Fruit fly (Drosophila melanogaster): ENCODE measurements around the gene Cpr35B.

The Cpr35B gene

DNA sequence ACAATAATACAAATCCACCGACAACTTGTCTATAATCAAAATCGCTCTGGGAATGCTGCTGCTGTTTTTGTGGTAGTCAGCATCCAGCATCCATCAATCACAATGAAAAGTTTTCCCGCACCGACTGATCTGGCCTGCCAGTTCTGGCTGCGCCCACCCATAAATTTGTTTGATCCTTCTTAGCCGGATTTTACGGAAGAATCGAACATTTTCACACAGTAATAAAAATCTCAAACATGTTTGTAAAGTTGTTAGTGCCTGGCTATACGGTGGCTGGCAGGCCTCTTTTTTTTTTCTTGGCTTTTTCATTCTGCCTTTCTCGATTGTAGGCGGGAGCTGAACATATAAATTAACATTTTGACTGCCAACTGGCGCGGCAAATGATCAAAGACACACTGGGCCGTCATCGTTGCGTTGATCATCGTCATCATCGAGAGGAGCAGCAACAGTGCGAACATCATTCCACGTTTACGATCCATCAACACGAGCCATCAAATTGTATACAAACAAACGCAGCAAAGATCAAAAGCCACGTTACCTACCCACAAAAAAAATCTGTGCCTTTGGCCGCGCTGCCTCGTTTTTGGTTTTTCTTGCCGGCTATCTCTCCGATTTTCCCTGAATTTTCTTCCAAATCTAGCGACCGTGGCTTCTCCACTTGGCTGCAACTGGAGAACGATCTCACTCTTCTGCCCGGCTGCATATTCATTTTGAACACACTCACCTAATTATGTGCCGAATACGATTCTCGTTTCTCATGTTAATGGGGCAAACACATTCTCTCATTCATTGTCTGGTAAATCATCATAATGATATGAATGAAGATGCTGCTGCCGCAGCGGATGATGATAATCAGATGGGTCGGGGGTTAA lies 28.2 kb upstream of the Cpr35B start (continued):
- TF ChIP-seq CG4617 (GFP tag; optimal IDR thresholded peaks at IDR 0.05; ENCODE audit: borderline replicate concordance) (no peak), pnt (GFP tag; optimal IDR thresholded peaks at IDR 0.05) (no peak), Sox102F (GFP tag; optimal IDR thresholded peaks at IDR 0.05) (no peak), ken (GFP tag; IDR thresholded peaks at IDR 0.05) (no peak), aop (GFP tag; IDR thresholded peaks at IDR 0.05) (no peak), Trl (optimal IDR thresholded peaks at IDR 0.05) (no peak), Trl (GFP tag; optimal IDR thresholded peaks at IDR 0.05) (no peak), Ada2b (GFP tag; IDR thresholded peaks at IDR 0.05) (no peak), CG11723 (GFP tag; optimal IDR thresholded peaks at IDR 0.05) (no peak), sqz (GFP tag; optimal IDR thresholded peaks at IDR 0.05) (peak; percentile 76), pan (optimal IDR thresholded peaks at IDR 0.05) (no peak), pan (GFP tag; optimal IDR thresholded peaks at IDR 0.05 in 1 of 2, IDR thresholded peaks at IDR 0.05 in 1 of 2) (peak in 1 of 2 experiments; percentile 49), CG7556 (GFP tag; optimal IDR thresholded peaks at IDR 0.05) (no peak), row (GFP tag; IDR thresholded peaks at IDR 0.05) (no peak), Dll (GFP tag; IDR thresholded peaks at IDR 0.05; ENCODE audit: partially characterized antibody) (no peak), cad (GFP tag; optimal IDR thresholded peaks at IDR 0.05) (peak; percentile 65), ERR (GFP tag; optimal IDR thresholded peaks at IDR 0.05) (no peak), NC2β (GFP tag; optimal IDR thresholded peaks at IDR 0.05) (no peak), CG7357 (GFP tag; IDR thresholded peaks at IDR 0.05) (no peak), Antp (GFP tag; optimal IDR thresholded peaks at IDR 0.05) (no peak), amos (GFP tag; IDR thresholded peaks at IDR 0.05; ENCODE audit: partially characterized antibody) (no peak), Opbp (GFP tag; IDR thresholded peaks at IDR 0.05; ENCODE audit: partially characterized antibody) (no peak), Mrtf (GFP tag; IDR thresholded peaks at IDR 0.05) (no peak), Jarid2 (GFP tag; optimal IDR thresholded peaks at IDR 0.05) (peak; percentile 24), CG9215 (GFP tag; IDR thresholded peaks at IDR 0.05) (no peak), esg (GFP tag; conservative IDR thresholded peaks at IDR 0.05) (no peak), shn (GFP tag; optimal IDR thresholded peaks at IDR 0.05) (no peak), tx (GFP tag; optimal IDR thresholded peaks at IDR 0.05) (no peak), nerfin-2 (GFP tag; IDR thresholded peaks at IDR 0.05; ENCODE audit: partially characterized antibody) (no peak), CG16815 (GFP tag; optimal IDR thresholded peaks at IDR 0.05) (no peak), chinmo (GFP tag; IDR thresholded peaks at IDR 0.05; ENCODE audit: partially characterized antibody) (no peak), PHDP (tag; optimal IDR thresholded peaks at IDR 0.05) (no peak), D (optimal IDR thresholded peaks at IDR 0.05) (no peak), D (GFP tag; optimal IDR thresholded peaks at IDR 0.05) (no peak), CG2199 (GFP tag; IDR thresholded peaks at IDR 0.05) (peak; percentile 95), NC2α (GFP tag; optimal IDR thresholded peaks at IDR 0.05) (no peak), CG13894 (tag; optimal IDR thresholded peaks at IDR 0.05) (no peak), CG10147 (GFP tag; optimal IDR thresholded peaks at IDR 0.05) (no peak), Oli (tag; optimal IDR thresholded peaks at IDR 0.05) (no peak), CG13424 (tag; optimal IDR thresholded peaks at IDR 0.05) (no peak), Lim3 (GFP tag; IDR thresholded peaks at IDR 0.05) (no peak), vnd (GFP tag; IDR thresholded peaks at IDR 0.05; ENCODE audit: partially characterized antibody) (no peak), crc (GFP tag; optimal IDR thresholded peaks at IDR 0.05) (no peak), bowl (GFP tag; IDR thresholded peaks at IDR 0.05) (no peak), nmo (GFP tag; optimal IDR thresholded peaks at IDR 0.05) (no peak), so (GFP tag; IDR thresholded peaks at IDR 0.05) (no peak), pb (GFP tag; optimal IDR thresholded peaks at IDR 0.05) (no peak), rib (GFP tag; IDR thresholded peaks at IDR 0.05) (no peak), dmrt99B (tag; optimal IDR thresholded peaks at IDR 0.05) (no peak), Hr51 (GFP tag; optimal IDR thresholded peaks at IDR 0.05) (no peak)

Data from whole organism, embryonic.